Worm (Caenorhabditis elegans) whole organism, late embryonic: Measurements from ENCODE around the gene egl-27.

Experiments used
- C38D4.7 ChIP-seq: fragments of 200-800 bp; sonication (Bioruptor generic); optimal IDR thresholded peaks from 2 replicates; lab custom pipeline; 2018; ENCODE audit warnings: mild to moderate bottlenecking, missing genetic modification characterization, moderate library complexity, missing compliant biosample characterization
- K02D7.2 ChIP-seq: sonication (generic microtip); optimal IDR thresholded peaks from 2 replicates; lab custom pipeline; 2017; ENCODE audit warnings: mild to moderate bottlenecking, missing genetic modification characterization, missing compliant biosample characterization
- ahr-1 ChIP-seq: sonication (generic microtip); optimal IDR thresholded peaks from 2 replicates; lab custom pipeline; 2016; ENCODE audit warnings: missing genetic modification characterization, missing compliant biosample characterization
- ceh-14 ChIP-seq: sonication (generic microtip); optimal IDR thresholded peaks from 2 replicates; lab custom pipeline; 2016; ENCODE audit warnings: missing genotype, missing genetic modification characterization, missing compliant biosample characterization
- ceh-18 ChIP-seq: sonication (generic microtip); optimal IDR thresholded peaks from 2 replicates; lab custom pipeline; 2016; ENCODE audit warnings: missing genetic modification characterization, missing compliant biosample characterization
- ceh-19 ChIP-seq: fragments of 200-800 bp; sonication (Bioruptor generic); optimal IDR thresholded peaks from 2 replicates; lab custom pipeline; 2018; ENCODE audit warnings: mild to moderate bottlenecking, missing genetic modification characterization, missing compliant biosample characterization
- ceh-24 ChIP-seq: sonication (generic microtip); optimal IDR thresholded peaks from 2 replicates; lab custom pipeline; 2016; ENCODE audit warnings: mild to moderate bottlenecking, missing genetic modification characterization, missing compliant biosample characterization
- ceh-31 ChIP-seq: sonication (generic microtip); optimal IDR thresholded peaks from 2 replicates; lab custom pipeline; 2016; ENCODE audit warnings: missing genetic modification characterization, missing compliant biosample characterization
- ceh-34 ChIP-seq: sonication (generic microtip); optimal IDR thresholded peaks from 2 replicates; lab custom pipeline; 2016; ENCODE audit warnings: mild to moderate bottlenecking, missing genetic modification characterization, missing compliant biosample characterization
- ceh-45 ChIP-seq: fragments of 200-800 bp; sonication (Bioruptor generic); IDR thresholded peaks from 2 replicates; pipeline ENCODE4 v1.3.6; 2022; ENCODE audit warnings: missing genetic modification reagents, missing genetic modification characterization, missing compliant biosample characterization
- ceh-6 ChIP-seq: fragments of 200-800 bp; sonication (Bioruptor generic); optimal IDR thresholded peaks from 2 replicates; lab custom pipeline; 2018; ENCODE audit warnings: mild to moderate bottlenecking, missing genetic modification characterization, missing compliant biosample characterization
- ceh-9 ChIP-seq: sonication (generic microtip); optimal IDR thresholded peaks from 2 replicates; lab custom pipeline; 2016; ENCODE audit warnings: mild to moderate bottlenecking, missing genetic modification characterization, inconsistent platforms, missing compliant biosample characterization
- dmd-4 ChIP-seq: sonication (generic microtip); optimal IDR thresholded peaks from 2 replicates; lab custom pipeline; 2016; ENCODE audit warnings: borderline replicate concordance, missing genetic modification characterization, missing compliant biosample characterization
- elt-2 ChIP-seq: sonication (generic microtip); optimal IDR thresholded peaks from 2 replicates; lab custom pipeline; 2016; ENCODE audit warnings: missing genetic modification reagents, missing genetic modification characterization, missing compliant biosample characterization
- fax-1 ChIP-seq: sonication (generic microtip); optimal IDR thresholded peaks from 2 replicates; lab custom pipeline; 2016; ENCODE audit warnings: missing genotype, missing genetic modification characterization, missing compliant biosample characterization
- fkh-10 ChIP-seq: fragments of 150-350 bp; optimal IDR thresholded peaks from 2 replicates; lab custom pipeline; 2014; ENCODE audit warnings: missing biosample characterization, missing genetic modification reagents, missing genetic modification characterization
- gmeb-2 ChIP-seq: sonication (generic microtip); optimal IDR thresholded peaks from 2 replicates; lab custom pipeline; 2016; ENCODE audit warnings: missing genetic modification characterization, inconsistent platforms, missing compliant biosample characterization
- hlh-13 ChIP-seq: fragments of 200-800 bp; sonication (Bioruptor generic); optimal IDR thresholded peaks from 2 replicates; lab custom pipeline; 2018; ENCODE audit warnings: mild to moderate bottlenecking, missing genetic modification characterization, missing compliant biosample characterization
- hlh-15 ChIP-seq: sonication (generic microtip); optimal IDR thresholded peaks from 2 replicates; lab custom pipeline; 2016; ENCODE audit warnings: missing genetic modification characterization, missing compliant biosample characterization
- hlh-30 ChIP-seq: sonication (generic microtip); optimal IDR thresholded peaks from 2 replicates; lab custom pipeline; 2017; ENCODE audit warnings: antibody characterized with exemption, missing genetic modification characterization, missing compliant biosample characterization; ENCODE audit not compliant: insufficient read depth
- hlh-6 ChIP-seq: sonication (generic microtip); optimal IDR thresholded peaks from 2 replicates; lab custom pipeline; 2016; ENCODE audit warnings: missing genotype, missing genetic modification characterization, missing compliant biosample characterization
- hlh-8 ChIP-seq: sonication (generic microtip); optimal IDR thresholded peaks from 2 replicates; lab custom pipeline; 2016; ENCODE audit warnings: missing genotype, missing genetic modification characterization, missing compliant biosample characterization
- lim-6 ChIP-seq: sonication (generic microtip); optimal IDR thresholded peaks from 2 replicates; lab custom pipeline; 2016; ENCODE audit warnings: missing genetic modification characterization, missing compliant biosample characterization
- lin-11 ChIP-seq: fragments of 200-800 bp; sonication (Bioruptor generic); optimal IDR thresholded peaks from 2 replicates; lab custom pipeline; 2018; ENCODE audit warnings: mild to moderate bottlenecking, missing genetic modification characterization, missing compliant biosample characterization
- madf-2 ChIP-seq: sonication (generic microtip); optimal IDR thresholded peaks from 2 replicates; lab custom pipeline; 2017; ENCODE audit warnings: missing genetic modification characterization, missing compliant biosample characterization
- nfya-1 ChIP-seq: sonication (generic microtip); optimal IDR thresholded peaks from 2 replicates; lab custom pipeline; 2017; ENCODE audit warnings: missing genetic modification characterization, mild to moderate bottlenecking, missing compliant biosample characterization, antibody characterized with exemption, moderate library complexity
- nhr-232 ChIP-seq: sonication (generic microtip); optimal IDR thresholded peaks from 2 replicates; lab custom pipeline; 2016; ENCODE audit warnings: missing genetic modification characterization, missing compliant biosample characterization
- odd-2 ChIP-seq: sonication (generic microtip); optimal IDR thresholded peaks from 2 replicates; lab custom pipeline; 2017; ENCODE audit warnings: antibody characterized with exemption, mild to moderate bottlenecking, missing genetic modification characterization, missing compliant biosample characterization
- pax-1 ChIP-seq: fragments of 150-350 bp; optimal IDR thresholded peaks from 2 replicates; lab custom pipeline; 2014; ENCODE audit warnings: missing biosample characterization, missing genetic modification characterization
- pha-2 ChIP-seq: sonication (generic microtip); optimal IDR thresholded peaks from 2 replicates; lab custom pipeline; 2017; ENCODE audit warnings: mild to moderate bottlenecking, missing genetic modification characterization, missing compliant biosample characterization
- pqm-1 ChIP-seq: sonication (generic microtip); optimal IDR thresholded peaks from 2 replicates; lab custom pipeline; 2016; ENCODE audit warnings: missing genetic modification characterization, missing compliant biosample characterization
- ref-2 ChIP-seq: sonication (generic microtip); optimal IDR thresholded peaks from 2 replicates; lab custom pipeline; 2016; ENCODE audit warnings: missing genetic modification characterization, missing compliant biosample characterization
- sox-2 ChIP-seq: fragments of 200-800 bp; sonication (Bioruptor generic); IDR thresholded peaks from 2 replicates; pipeline ENCODE4 v1.3.6; 2022; ENCODE audit warnings: missing genetic modification reagents, missing genetic modification characterization, missing compliant biosample characterization
- sox-4 ChIP-seq: sonication (generic microtip); optimal IDR thresholded peaks from 2 replicates; lab custom pipeline; 2017; ENCODE audit warnings: mild to moderate bottlenecking, missing genetic modification characterization, inconsistent platforms, missing compliant biosample characterization
- syd-9 ChIP-seq: sonication (generic microtip); optimal IDR thresholded peaks from 2 replicates; lab custom pipeline; 2016; ENCODE audit warnings: mild to moderate bottlenecking, missing genetic modification characterization, moderate library complexity, missing compliant biosample characterization
- tbx-2 ChIP-seq: sonication (generic microtip); optimal IDR thresholded peaks from 2 replicates; lab custom pipeline; 2016; ENCODE audit warnings: missing genetic modification characterization, missing compliant biosample characterization
- tbx-7 ChIP-seq: sonication (generic microtip); optimal IDR thresholded peaks from 2 replicates; lab custom pipeline; 2016; ENCODE audit warnings: missing genotype, missing genetic modification characterization, missing compliant biosample characterization
- ttx-3 ChIP-seq: sonication (generic microtip); optimal IDR thresholded peaks from 2 replicates; lab custom pipeline; 2016; ENCODE audit warnings: missing genetic modification reagents, missing genetic modification characterization, missing compliant biosample characterization
- unc-3 ChIP-seq, 2 experiments: fragments of 200-800 bp in 1 of 2; sonication (Bioruptor generic) in 1 of 2; sonication (generic microtip) in 1 of 2; conservative IDR thresholded peaks in 1 of 2; optimal IDR thresholded peaks in 1 of 2; 2 replicates each; pipeline versions ENCODE4 v1.3.6 to Lab custom; 2016 to 2022; ENCODE audit warnings: missing compliant biosample characterization in 2 of 2, missing genetic modification characterization in 2 of 2, missing genetic modification reagents in 1 of 2
- unc-42 ChIP-seq: sonication (generic microtip); optimal IDR thresholded peaks from 2 replicates; lab custom pipeline; 2016; ENCODE audit warnings: missing genotype, missing genetic modification characterization, missing compliant biosample characterization
- unc-55 ChIP-seq: sonication (generic microtip); optimal IDR thresholded peaks from 2 replicates; lab custom pipeline; 2017; ENCODE audit warnings: missing biosample characterization, missing genetic modification reagents, missing genetic modification characterization
- unc-86 ChIP-seq: sonication (generic microtip); optimal IDR thresholded peaks from 2 replicates; lab custom pipeline; 2016; ENCODE audit warnings: missing genetic modification characterization, missing compliant biosample characterization
- zip-5 ChIP-seq: sonication (generic microtip); optimal IDR thresholded peaks from 2 replicates; lab custom pipeline; 2016; ENCODE audit warnings: missing genetic modification characterization, missing compliant biosample characterization
- ztf-16 ChIP-seq: sonication (generic microtip); optimal IDR thresholded peaks from 2 replicates; lab custom pipeline; 2017; ENCODE audit warnings: missing genetic modification characterization, missing compliant biosample characterization

Gene egl-27

ce11 chrII:6835972-6836595, 1.3 kb downstream of the egl-27 start:
- peak; percentile 27 for TF ChIP-seq ref-2 (tag; lab: Kevin White, UChicago)
- no peak for TF ChIP-seq ceh-6
- TF ChIP-seq unc-55 (GFP tag; lab: Kevin White, UChicago), result peak; percentile 13
- peak; percentile 42 for TF ChIP-seq tbx-2

DNA sequence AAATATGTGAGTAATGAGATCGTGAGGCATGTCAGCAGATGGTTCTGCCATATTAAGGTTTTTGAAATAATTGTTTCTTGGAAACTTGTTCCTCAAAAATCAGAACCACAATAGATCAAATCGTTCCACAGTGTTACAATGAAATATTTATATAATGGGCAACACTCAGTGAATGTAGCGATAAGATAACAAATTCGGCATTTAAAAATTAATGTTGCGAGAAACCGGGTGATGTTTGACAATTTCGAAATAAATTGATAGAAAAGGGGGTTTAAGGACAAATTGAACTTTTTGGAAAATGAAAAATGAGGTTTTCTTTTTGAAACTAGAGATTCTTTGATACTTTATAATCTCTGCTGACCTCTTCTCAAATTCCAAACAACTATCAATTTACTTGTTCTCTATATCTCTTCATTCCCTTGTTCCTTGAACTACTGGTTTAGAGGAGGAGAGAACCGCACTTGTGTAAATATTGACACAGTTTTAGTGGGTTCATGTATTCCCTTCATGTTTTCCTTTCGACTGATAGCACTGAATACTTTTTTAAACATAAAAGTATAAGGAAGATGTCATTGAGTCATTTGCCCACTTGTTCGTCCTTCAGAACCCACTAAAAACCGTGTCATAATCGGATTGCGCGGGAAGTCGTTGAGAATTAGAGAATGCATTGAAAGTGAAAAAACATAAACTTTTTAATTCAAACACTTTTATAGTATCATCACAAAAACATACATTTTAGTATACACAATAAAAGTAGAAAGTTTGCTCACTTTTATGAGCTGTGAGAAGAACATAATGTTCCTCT, 2.2 kb downstream of the egl-27 start:
- TF ChIP-seq lin-11 (no peak), K02D7.2 (tag; lab: Kevin White, UChicago) (no peak), unc-42 (no peak), ceh-34 (tag; lab: Kevin White, UChicago) (peak; percentile 77), ceh-19 (GFP tag; lab: Kevin White, UChicago) (peak; percentile 4), ceh-9 (tag; lab: Kevin White, UChicago) (no peak), elt-2 (tag; lab: Kevin White, UChicago) (peak; percentile 3)

ce11 chrII:6838270-6838878, 3.6 kb downstream of the egl-27 start:
- TF ChIP-seq ceh-24 (tag; lab: Kevin White, UChicago) (no peak), sox-4 (no peak), tbx-2 (peak; percentile 5), nhr-232 (tag; lab: Kevin White, UChicago) (no peak), pax-1 (tag; lab: Kevin White, UChicago) (no peak), tbx-7 (tag; lab: Kevin White, UChicago) (no peak), hlh-30 (tag; lab: Kevin White, UChicago) (no peak), zip-5 (tag; lab: Kevin White, UChicago) (no peak), hlh-13 (GFP tag; lab: Kevin White, UChicago) (no peak), C38D4.7 (GFP tag; lab: Kevin White, UChicago) (no peak), odd-2 (tag; lab: Kevin White, UChicago) (no peak), pha-2 (tag; lab: Kevin White, UChicago) (no peak), hlh-15 (no peak), gmeb-2 (tag; lab: Kevin White, UChicago) (no peak), ceh-19 (GFP tag; lab: Kevin White, UChicago) (peak; percentile 0), lim-6 (peak; percentile 18), ceh-9 (tag; lab: Kevin White, UChicago) (no peak), nfya-1 (no peak), fkh-10 (no peak), K02D7.2 (tag; lab: Kevin White, UChicago) (no peak), ttx-3 (no peak), ceh-6 (no peak), ceh-45 (no peak), unc-3 (GFP tag; conservative IDR thresholded peaks at IDR 0.05; lab: Robert Waterston, UW) (peak; percentile 84), unc-3 (tag; optimal IDR thresholded peaks at IDR 0.05; lab: Kevin White, UChicago) (peak; percentile 96), ceh-31 (tag; lab: Kevin White, UChicago) (peak; percentile 53), hlh-6 (tag; lab: Kevin White, UChicago) (no peak), hlh-8 (tag; lab: Kevin White, UChicago) (no peak), syd-9 (tag; lab: Kevin White, UChicago) (no peak), ztf-16 (tag; lab: Kevin White, UChicago) (no peak), ceh-18 (no peak), madf-2 (tag; lab: Kevin White, UChicago) (no peak), pqm-1 (no peak), unc-86 (no peak), dmd-4 (tag; lab: Kevin White, UChicago) (no peak), unc-55 (GFP tag; lab: Kevin White, UChicago) (peak; percentile 83), ahr-1 (tag; lab: Kevin White, UChicago) (no peak), ceh-34 (tag; lab: Kevin White, UChicago) (no peak), ceh-14 (tag; lab: Kevin White, UChicago) (peak; percentile 61), fax-1 (tag; lab: Kevin White, UChicago) (no peak), ref-2 (tag; lab: Kevin White, UChicago) (no peak), sox-2 (GFP tag; lab: Robert Waterston, UW) (peak; percentile 21; the same call in 1 of the 2 replicates)
